Fruit fly (Drosophila melanogaster) whole organism, wandering third instar larva: ENCODE data around the gene lectin-21Ca.

Source experiments
- Dfd ChIP-seq: fragments of >200 bp; optimal IDR thresholded peaks from 2 replicates; lab custom pipeline; 2017; ENCODE audit warnings: missing biosample characterization, missing genetic modification characterization
- N ChIP-seq: fragments of >200 bp; optimal IDR thresholded peaks from 2 replicates; lab custom pipeline; 2018; ENCODE audit warnings: missing biosample characterization, missing external identifiers, missing genetic modification characterization
- br ChIP-seq: fragments of 200-800 bp; sonication (Bioruptor generic); optimal IDR thresholded peaks from 2 replicates; lab custom pipeline; 2016; ENCODE audit warnings: missing biosample characterization, missing genetic modification characterization
- brk ChIP-seq: fragments of 200-800 bp; sonication (Bioruptor generic); optimal IDR thresholded peaks from 2 replicates; lab custom pipeline; 2016; ENCODE audit warnings: missing biosample characterization, mild to moderate bottlenecking, missing genetic modification characterization
- h ChIP-seq: fragments of 200-800 bp; sonication (Bioruptor generic); optimal IDR thresholded peaks from 3 replicates; lab custom pipeline; 2016; ENCODE audit warnings: missing biosample characterization, mild to moderate bottlenecking, missing genetic modification characterization
- jim ChIP-seq: fragments of 175-275, 200-325 bp; sonication (Bioruptor generic); optimal IDR thresholded peaks from 2 replicates; lab custom pipeline; 2016; ENCODE audit warnings: missing biosample characterization, mild to moderate bottlenecking, missing genetic modification characterization
- pan ChIP-seq: fragments of >200 bp; optimal IDR thresholded peaks from 2 replicates; lab custom pipeline; 2017
- woc ChIP-seq: sonication (Bioruptor generic); optimal IDR thresholded peaks from 2 replicates; lab custom pipeline; 2016; ENCODE audit warnings: missing biosample characterization, mild to moderate bottlenecking, missing genetic modification characterization

dm6 chr2L:630177-630576, 5.8 kb downstream of the lectin-21Ca start:
- TF ChIP-seq h (GFP tag; lab: Kevin White, UChicago) (no peak), woc (no peak), brk (GFP tag; lab: Kevin White, UChicago) (no peak), jim (GFP tag; lab: Kevin White, UChicago) (no peak), pan (lab: Kevin White, UChicago) (no peak), br (GFP tag; lab: Kevin White, UChicago) (no peak), Dfd (GFP tag; lab: Kevin White, UChicago) (no peak), N (no peak)
